Fruit fly (Drosophila melanogaster) whole organism, wandering third instar larva: ENCODE results near the gene CG7768.

ENCODE experiments used
- Abd-B ChIP-seq: fragments of >200 bp; optimal IDR thresholded peaks from 2 replicates; lab custom pipeline; 2017; ENCODE audit warnings: missing biosample characterization, missing genetic modification characterization
- CrebA ChIP-seq: fragments of 200-800 bp; sonication (Bioruptor generic); optimal IDR thresholded peaks from 2 replicates; lab custom pipeline; 2016; ENCODE audit warnings: missing biosample characterization, mild to moderate bottlenecking, missing genetic modification characterization, borderline replicate concordance
- Dif ChIP-seq: fragments of 200-275, 200-300 bp; sonication (Bioruptor generic); optimal IDR thresholded peaks from 2 replicates; lab custom pipeline; 2018; ENCODE audit warnings: missing biosample characterization, missing genetic modification characterization; ENCODE audit not compliant: partially characterized antibody
- GATAd ChIP-seq: sonication (Bioruptor generic); optimal IDR thresholded peaks from 2 replicates; lab custom pipeline; 2016; ENCODE audit warnings: missing biosample characterization, missing genetic modification characterization
- HLH106 ChIP-seq: fragments of 200-800 bp; optimal IDR thresholded peaks from 3 replicates; lab custom pipeline; 2019; ENCODE audit warnings: missing biosample characterization, mild to moderate bottlenecking, missing genetic modification characterization, moderate library complexity
- Hnf4 ChIP-seq: fragments of 200-800 bp; sonication (Bioruptor generic); optimal IDR thresholded peaks from 2 replicates; lab custom pipeline; 2016; ENCODE audit warnings: missing biosample characterization, mild to moderate bottlenecking, missing genetic modification characterization
- Hr83 ChIP-seq: fragments of 200-300 bp; sonication (Bioruptor generic); optimal IDR thresholded peaks from 2 replicates; lab custom pipeline; 2016; ENCODE audit warnings: missing biosample characterization, mild to moderate bottlenecking, missing genetic modification characterization, moderate library complexity; ENCODE audit not compliant: poor library complexity, severe bottlenecking
- Jra ChIP-seq: sonication (Bioruptor generic); optimal IDR thresholded peaks from 2 replicates; lab custom pipeline; 2016; ENCODE audit warnings: missing biosample characterization, missing genetic modification characterization
- Mio ChIP-seq: sonication (Bioruptor generic); optimal IDR thresholded peaks from 2 replicates; lab custom pipeline; 2016; ENCODE audit warnings: missing biosample characterization, missing genetic modification characterization
- Myc ChIP-seq: fragments of >200 bp; optimal IDR thresholded peaks from 2 replicates; lab custom pipeline; 2017
- N ChIP-seq: fragments of >200 bp; optimal IDR thresholded peaks from 2 replicates; lab custom pipeline; 2018; ENCODE audit warnings: missing biosample characterization, missing external identifiers, missing genetic modification characterization
- OdsH ChIP-seq: fragments of 200-800 bp; sonication (Bioruptor generic); optimal IDR thresholded peaks from 2 replicates; lab custom pipeline; 2016; ENCODE audit warnings: missing biosample characterization, mild to moderate bottlenecking, missing genetic modification characterization
- Rel ChIP-seq, 2 experiments: fragments of 200-800 bp; sonication (Bioruptor generic) in 1 of 2; optimal IDR thresholded peaks; 2 replicates in 1 of 2; 3 replicates in 1 of 2; lab custom pipeline; 2016 to 2019; ENCODE audit warnings: mild to moderate bottlenecking in 2 of 2, missing biosample characterization in 2 of 2, missing genetic modification characterization in 2 of 2, moderate library complexity in 1 of 2
- Sp1 ChIP-seq: fragments of 200-800 bp; sonication (Bioruptor generic); optimal IDR thresholded peaks from 3 replicates; lab custom pipeline; 2019; ENCODE audit warnings: missing biosample characterization, mild to moderate bottlenecking, missing genetic modification characterization, moderate library complexity
- br ChIP-seq: fragments of 200-800 bp; sonication (Bioruptor generic); optimal IDR thresholded peaks from 2 replicates; lab custom pipeline; 2016; ENCODE audit warnings: missing biosample characterization, missing genetic modification characterization
- brk ChIP-seq: fragments of 200-800 bp; sonication (Bioruptor generic); optimal IDR thresholded peaks from 2 replicates; lab custom pipeline; 2016; ENCODE audit warnings: missing biosample characterization, mild to moderate bottlenecking, missing genetic modification characterization
- dsf ChIP-seq: sonication (Bioruptor generic); optimal IDR thresholded peaks from 2 replicates; lab custom pipeline; 2016; ENCODE audit warnings: missing biosample characterization, missing genetic modification characterization, borderline replicate concordance
- foxo ChIP-seq, 2 experiments: fragments of 200-800 bp; sonication (Bioruptor generic); optimal IDR thresholded peaks; 2 replicates in 1 of 2; 3 replicates in 1 of 2; lab custom pipeline; 2016 to 2017; ENCODE audit warnings: missing biosample characterization in 2 of 2, missing genetic modification characterization in 2 of 2
- fru ChIP-seq: fragments of 200-800 bp; sonication (Bioruptor generic); optimal IDR thresholded peaks from 3 replicates; lab custom pipeline; 2016; ENCODE audit warnings: missing biosample characterization, mild to moderate bottlenecking, missing genetic modification characterization
- h ChIP-seq: fragments of 200-800 bp; sonication (Bioruptor generic); optimal IDR thresholded peaks from 3 replicates; lab custom pipeline; 2016; ENCODE audit warnings: missing biosample characterization, mild to moderate bottlenecking, missing genetic modification characterization
- jim ChIP-seq: fragments of 175-275, 200-325 bp; sonication (Bioruptor generic); optimal IDR thresholded peaks from 2 replicates; lab custom pipeline; 2016; ENCODE audit warnings: missing biosample characterization, mild to moderate bottlenecking, missing genetic modification characterization
- lola ChIP-seq: fragments of >200 bp; optimal IDR thresholded peaks from 2 replicates; lab custom pipeline; 2017; ENCODE audit warnings: missing biosample characterization, missing genetic modification characterization
- pan ChIP-seq: fragments of >200 bp; optimal IDR thresholded peaks from 2 replicates; lab custom pipeline; 2017
- psq ChIP-seq: fragments of 200-800 bp; sonication (Bioruptor generic); optimal IDR thresholded peaks from 3 replicates; lab custom pipeline; 2017; ENCODE audit warnings: missing biosample characterization, mild to moderate bottlenecking, missing genetic modification characterization, moderate library complexity
- rgr ChIP-seq: fragments of 200-800 bp; sonication (Bioruptor generic); optimal IDR thresholded peaks from 3 replicates; lab custom pipeline; 2016; ENCODE audit warnings: missing biosample characterization, mild to moderate bottlenecking, missing genetic modification characterization
- sage ChIP-seq: fragments of 200-800 bp; sonication (Bioruptor generic); optimal IDR thresholded peaks from 2 replicates; lab custom pipeline; 2016; ENCODE audit warnings: missing biosample characterization, mild to moderate bottlenecking, missing genetic modification characterization
- sv ChIP-seq: fragments of 200-800 bp; sonication (Bioruptor generic); optimal IDR thresholded peaks from 3 replicates; lab custom pipeline; 2016; ENCODE audit warnings: missing biosample characterization, missing genetic modification characterization
- tai ChIP-seq: sonication (Bioruptor generic); optimal IDR thresholded peaks from 2 replicates; lab custom pipeline; 2016; ENCODE audit warnings: missing biosample characterization, missing genetic modification characterization
- woc ChIP-seq: sonication (Bioruptor generic); optimal IDR thresholded peaks from 2 replicates; lab custom pipeline; 2016; ENCODE audit warnings: missing biosample characterization, mild to moderate bottlenecking, missing genetic modification characterization

The CG7768 gene

dm6 chr3L:14217677-14218254 lies at the start of gene CG7768:
TSS of gene CG7768 (plus strand) at chr3L:14218204.
- TF ChIP-seq h (GFP tag; lab: Kevin White, UChicago) (peak; percentile 53), woc (no peak), Hr83 (GFP tag; lab: Kevin White, UChicago) (peak; percentile 53), GATAd (GFP tag; lab: Kevin White, UChicago) (no peak), sv (GFP tag; lab: Kevin White, UChicago) (no peak), psq (no peak), sage (GFP tag; lab: Kevin White, UChicago) (no peak), lola (no peak), brk (GFP tag; lab: Kevin White, UChicago) (no peak), tai (peak; percentile 61), Sp1 (GFP tag; lab: Kevin White, UChicago) (no peak), OdsH (peak; percentile 35), br (GFP tag; lab: Kevin White, UChicago) (no peak), fru (GFP tag; lab: Kevin White, UChicago) (peak; percentile 16), rgr (GFP tag; lab: Kevin White, UChicago) (peak; percentile 66), Hnf4 (peak; percentile 8), pan (lab: Kevin White, UChicago) (no peak), foxo (GFP tag; optimal IDR thresholded peaks at IDR 0.05; lab: Kevin White, UChicago) (peak in 1 of 2 experiments; percentile 35), Mio (GFP tag; lab: Kevin White, UChicago) (no peak)
- TF ChIP-seq, all 38 proteins: peak for 8

dm6 chr3L:14170531-14170930 lies 47.5 kb upstream of the CG7768 start:
- no peak for TF ChIP-seq jim
- TF ChIP-seq sv (GFP tag; lab: Kevin White, UChicago): no peak
- TF ChIP-seq CrebA (GFP tag; lab: Kevin White, UChicago): no peak
- no peak for TF ChIP-seq GATAd (GFP tag; lab: Kevin White, UChicago)
- TF ChIP-seq Abd-B (GFP tag; lab: Kevin White, UChicago): no peak
- TF ChIP-seq br (GFP tag; lab: Kevin White, UChicago): no peak
- TF ChIP-seq foxo (GFP tag; optimal IDR thresholded peaks at IDR 0.05; lab: Kevin White, UChicago): no peak
- no peak for TF ChIP-seq OdsH
- TF ChIP-seq Myc (lab: Kevin White, UChicago): no peak
- TF ChIP-seq N (GFP tag; lab: Kevin White, UChicago): no peak
- TF ChIP-seq lola: no peak
- no peak for TF ChIP-seq pan (lab: Kevin White, UChicago)
- no peak for TF ChIP-seq h (GFP tag; lab: Kevin White, UChicago)
- TF ChIP-seq Hnf4: no peak
- no peak for TF ChIP-seq Jra (GFP tag; lab: Kevin White, UChicago)
- TF ChIP-seq, all 38 proteins: peak for 0

- TF ChIP-seq Hnf4 (no peak), Dif (GFP tag; lab: Kevin White, UChicago) (no peak), sage (GFP tag; lab: Kevin White, UChicago) (no peak), Jra (GFP tag; lab: Kevin White, UChicago) (no peak), fru (GFP tag; lab: Kevin White, UChicago) (no peak), br (GFP tag; lab: Kevin White, UChicago) (no peak), foxo (GFP tag; optimal IDR thresholded peaks at IDR 0.05; lab: Kevin White, UChicago) (peak in 1 of 2 experiments; percentile 14), Sp1 (GFP tag; lab: Kevin White, UChicago) (peak; percentile 26), HLH106 (peak; percentile 7), Mio (GFP tag; lab: Kevin White, UChicago) (no peak)
- TF ChIP-seq, all 38 proteins: peak for 3
These were observed 45.6 kb upstream of the CG7768 start for dm6 chr3L:14172174-14172940.

dm6 chr3L:14173325-14173724 lies 44.7 kb upstream of the CG7768 start:
- TF ChIP-seq Mio (GFP tag; lab: Kevin White, UChicago): no peak
- TF ChIP-seq, all 38 proteins: peak for 0

dm6 chr3L:14174197-14174596 lies 43.8 kb upstream of the CG7768 start:
- TF ChIP-seq Abd-B (GFP tag; lab: Kevin White, UChicago) (no peak), rgr (GFP tag; lab: Kevin White, UChicago) (no peak), Rel (GFP tag; optimal IDR thresholded peaks at IDR 0.05; lab: Kevin White, UChicago) (no peak), Rel (tag; optimal IDR thresholded peaks at IDR 0.05; lab: Kevin White, UChicago) (no peak), dsf (GFP tag; lab: Kevin White, UChicago) (no peak)
